Worm (Caenorhabditis elegans) whole organism, L1 larva: ENCODE measurements around the gene sax-7.
"Not testable (repeated sequence)": the region's sequence is repeated elsewhere in the genome, so short reads cannot be mapped to it uniquely, and the experiment has no call there.

Experiments used
- Y116A8C.19 ChIP-seq: sonication (generic microtip); optimal IDR thresholded peaks from 2 replicates; lab custom pipeline; 2016; ENCODE audit warnings: missing compliant biosample characterization, missing genetic modification characterization, borderline replicate concordance
- aha-1 ChIP-seq: fragments of 150-350 bp; optimal IDR thresholded peaks from 2 replicates; lab custom pipeline; 2014; ENCODE audit warnings: missing biosample characterization, missing genetic modification characterization
- alr-1 ChIP-seq: fragments of 200-800 bp; sonication (Bioruptor generic); optimal IDR thresholded peaks from 2 replicates; lab custom pipeline; 2018; ENCODE audit warnings: borderline replicate concordance, mild to moderate bottlenecking, missing genetic modification characterization, missing compliant biosample characterization
- ama-1 ChIP-seq: fragments of 150-350 bp; optimal IDR thresholded peaks from 2 replicates; lab custom pipeline; 2014
- ceh-8 ChIP-seq: fragments of 200-800 bp; sonication (Bioruptor generic); optimal IDR thresholded peaks from 2 replicates; lab custom pipeline; 2018; ENCODE audit warnings: mild to moderate bottlenecking, missing genetic modification characterization, moderate library complexity, missing compliant biosample characterization
- ces-1 ChIP-seq: fragments of 150-350 bp; optimal IDR thresholded peaks from 2 replicates; lab custom pipeline; 2014; ENCODE audit warnings: missing biosample characterization, missing genetic modification reagents, missing genetic modification characterization
- dsc-1 ChIP-seq: sonication (generic microtip); optimal IDR thresholded peaks from 2 replicates; lab custom pipeline; 2016; ENCODE audit warnings: mild to moderate bottlenecking, missing genetic modification characterization, missing compliant biosample characterization
- efl-3 ChIP-seq: fragments of 200-800 bp; sonication (Bioruptor generic); optimal IDR thresholded peaks from 2 replicates; lab custom pipeline; 2018; ENCODE audit warnings: mild to moderate bottlenecking, missing genetic modification characterization, missing compliant biosample characterization
- elt-2 ChIP-seq: sonication (generic microtip); optimal IDR thresholded peaks from 2 replicates; lab custom pipeline; 2016; ENCODE audit warnings: missing genetic modification characterization, mild to moderate bottlenecking, inconsistent platforms, missing compliant biosample characterization, missing genetic modification reagents
- ets-5 ChIP-seq: fragments of 200-800 bp; sonication (Bioruptor generic); IDR thresholded peaks from 2 replicates; pipeline ENCODE4 v1.3.6; 2022; ENCODE audit warnings: missing genetic modification characterization, missing compliant biosample characterization
- fos-1 ChIP-seq: fragments of 150-350 bp; optimal IDR thresholded peaks from 2 replicates; lab custom pipeline; 2014; ENCODE audit warnings: missing biosample characterization, missing genetic modification characterization
- hlh-17 ChIP-seq: fragments of 200-800 bp; sonication (Bioruptor generic); optimal IDR thresholded peaks from 2 replicates; lab custom pipeline; 2018; ENCODE audit warnings: missing genetic modification characterization, mild to moderate bottlenecking, missing compliant biosample characterization, moderate library complexity, borderline replicate concordance
- hlh-4 ChIP-seq: sonication (generic microtip); optimal IDR thresholded peaks from 2 replicates; lab custom pipeline; 2016; ENCODE audit warnings: mild to moderate bottlenecking, missing genetic modification characterization, missing compliant biosample characterization
- irx-1 ChIP-seq: sonication (generic microtip); optimal IDR thresholded peaks from 2 replicates; lab custom pipeline; 2016; ENCODE audit warnings: missing genetic modification characterization, missing compliant biosample characterization
- isw-1 ChIP-seq: fragments of 200-800 bp; sonication (Bioruptor generic); IDR thresholded peaks from 2 replicates; pipeline ENCODE4 v1.3.6; 2022; ENCODE audit warnings: missing genetic modification characterization, missing compliant biosample characterization
- lin-13 ChIP-seq: fragments of 150-350 bp; optimal IDR thresholded peaks from 2 replicates; lab custom pipeline; 2014; ENCODE audit warnings: missing biosample characterization, missing genetic modification reagents, missing genetic modification characterization
- lin-35 ChIP-seq, 2 experiments: fragments of 150-350 bp; optimal IDR thresholded peaks; 2 replicates each; lab custom pipeline; 2014; ENCODE audit warnings: missing biosample characterization in 2 of 2, missing genetic modification characterization in 2 of 2, missing genetic modification reagents in 2 of 2
- lir-3 ChIP-seq: sonication (generic microtip); optimal IDR thresholded peaks from 2 replicates; lab custom pipeline; 2016; ENCODE audit warnings: mild to moderate bottlenecking, missing genetic modification characterization, moderate library complexity, missing compliant biosample characterization; ENCODE audit not compliant: poor library complexity
- nhr-12 ChIP-seq: sonication (generic microtip); optimal IDR thresholded peaks from 2 replicates; lab custom pipeline; 2017; ENCODE audit warnings: missing biosample characterization, missing genetic modification characterization
- nhr-20 ChIP-seq: sonication (generic microtip); optimal IDR thresholded peaks from 2 replicates; lab custom pipeline; 2016; ENCODE audit warnings: mild to moderate bottlenecking, missing genetic modification characterization, missing compliant biosample characterization
- nhr-28 ChIP-seq: fragments of 150-350 bp; optimal IDR thresholded peaks from 2 replicates; lab custom pipeline; 2014; ENCODE audit warnings: missing biosample characterization, missing genetic modification characterization
- nhr-71 ChIP-seq: sonication (generic microtip); optimal IDR thresholded peaks from 2 replicates; lab custom pipeline; 2016; ENCODE audit warnings: mild to moderate bottlenecking, missing genetic modification characterization, moderate library complexity, missing compliant biosample characterization
- nhr-76 ChIP-seq: sonication (generic microtip); optimal IDR thresholded peaks from 2 replicates; lab custom pipeline; 2017; ENCODE audit warnings: missing biosample characterization, missing genetic modification characterization
- nhr-85 ChIP-seq: sonication (generic microtip); peaks from one replicate; lab custom pipeline; 2016; ENCODE audit warnings: missing genetic modification characterization, inconsistent platforms, missing compliant biosample characterization
- pag-3 ChIP-seq: sonication (generic microtip); optimal IDR thresholded peaks from 2 replicates; lab custom pipeline; 2017; ENCODE audit warnings: missing genetic modification characterization, mild to moderate bottlenecking, missing compliant biosample characterization, antibody characterized with exemption, borderline replicate concordance; ENCODE audit not compliant: insufficient read depth
- pax-3 ChIP-seq: fragments of 200-800 bp; sonication (Bioruptor generic); optimal IDR thresholded peaks from 2 replicates; lab custom pipeline; 2018; ENCODE audit warnings: mild to moderate bottlenecking, missing genetic modification characterization, moderate library complexity, missing compliant biosample characterization
- rnt-1 ChIP-seq: sonication (generic microtip); optimal IDR thresholded peaks from 2 replicates; lab custom pipeline; 2016; ENCODE audit warnings: mild to moderate bottlenecking, missing genetic modification characterization, moderate library complexity, missing compliant biosample characterization
- snpc-4 ChIP-seq: fragments of 150-350 bp; optimal IDR thresholded peaks from 2 replicates; lab custom pipeline; 2014; ENCODE audit warnings: missing biosample characterization, missing genetic modification characterization
- snu-23 ChIP-seq: sonication (generic microtip); optimal IDR thresholded peaks from 2 replicates; lab custom pipeline; 2016; ENCODE audit warnings: missing genetic modification characterization, missing compliant biosample characterization
- sup-37 ChIP-seq: fragments of 200-800 bp; sonication (Bioruptor generic); optimal IDR thresholded peaks from 2 replicates; lab custom pipeline; 2018; ENCODE audit warnings: mild to moderate bottlenecking, missing genetic modification characterization, missing compliant biosample characterization
- swsn-7 ChIP-seq: sonication (generic microtip); optimal IDR thresholded peaks from 2 replicates; lab custom pipeline; 2016; ENCODE audit warnings: missing genetic modification characterization, missing compliant biosample characterization
- tbx-2 ChIP-seq: sonication (generic microtip); optimal IDR thresholded peaks from 2 replicates; lab custom pipeline; 2016; ENCODE audit warnings: missing genetic modification characterization, missing compliant biosample characterization
- unc-62 ChIP-seq: fragments of 150-350 bp; optimal IDR thresholded peaks from 2 replicates; lab custom pipeline; 2014; ENCODE audit warnings: missing biosample characterization, missing genetic modification reagents, missing genetic modification characterization
- vab-15 ChIP-seq: sonication (generic microtip); optimal IDR thresholded peaks from 2 replicates; lab custom pipeline; 2017; ENCODE audit warnings: missing genotype, mild to moderate bottlenecking, missing genetic modification characterization, missing compliant biosample characterization
- zip-4 ChIP-seq: fragments of 200-800 bp; sonication (Bioruptor generic); optimal IDR thresholded peaks from 2 replicates; lab custom pipeline; 2018; ENCODE audit warnings: mild to moderate bottlenecking, missing genetic modification characterization, moderate library complexity, missing compliant biosample characterization
- ztf-11 ChIP-seq, 2 experiments: sonication (generic microtip); optimal IDR thresholded peaks; 2 replicates each; lab custom pipeline; 2016 to 2017; ENCODE audit warnings: missing genetic modification characterization in 2 of 2, missing biosample characterization in 1 of 2, missing compliant biosample characterization in 1 of 2

sax-7 gene

ce11 chrIV:8114535-8114934 lies 52.1 kb downstream of the sax-7 start:
- TF ChIP-seq pax-3 (tag; lab: Kevin White, UChicago) = no peak

ce11 chrIV:8115462-8115861 lies 53.0 kb downstream of the sax-7 start, which contains the start of gene irld-8:
TSS of gene irld-8 (plus strand) at chrIV:8115762.
- TF ChIP-seq zip-4 (GFP tag; lab: Kevin White, UChicago) (no peak), nhr-28 (tag; lab: Kevin White, UChicago) (no peak), vab-15 (tag; lab: Kevin White, UChicago) (no peak), elt-2 (tag; lab: Kevin White, UChicago) (no peak), tbx-2 (no peak), alr-1 (no peak), nhr-76 (tag; lab: Kevin White, UChicago) (no peak), snu-23 (no peak), isw-1 (GFP tag; lab: Robert Waterston, UW) (no peak), ets-5 (no peak), snpc-4 (tag; lab: Kevin White, UChicago) (no peak), nhr-85 (tag; lab: Kevin White, UChicago) (no peak), ces-1 (no peak), fos-1 (tag; lab: Kevin White, UChicago) (no peak), efl-3 (GFP tag; lab: Kevin White, UChicago) (no peak), unc-62 (GFP tag; lab: Kevin White, UChicago) (no peak), hlh-4 (tag; lab: Kevin White, UChicago) (no peak), ama-1 (lab: Kevin White, UChicago) (no peak), irx-1 (no peak), ztf-11 (tag; optimal IDR thresholded peaks at IDR 0.05; lab: Kevin White, UChicago) (no peak)

- TF ChIP-seq ceh-8 (GFP tag; lab: Kevin White, UChicago) = no peak
- TF ChIP-seq nhr-76 (tag; lab: Kevin White, UChicago) = no peak
- no peak for TF ChIP-seq pag-3 (tag; lab: Kevin White, UChicago)
- no peak for TF ChIP-seq lin-35 (GFP tag; optimal IDR thresholded peaks at IDR 0.05; lab: Kevin White, UChicago)
- no peak for TF ChIP-seq rnt-1
- TF ChIP-seq lir-3 = no peak
- TF ChIP-seq swsn-7 (tag; lab: Kevin White, UChicago) = no peak
- no peak for TF ChIP-seq nhr-20 (tag; lab: Kevin White, UChicago)
- TF ChIP-seq dsc-1 (tag; lab: Kevin White, UChicago) = no peak
- TF ChIP-seq lin-13 = no peak
- no peak for TF ChIP-seq ces-1
- TF ChIP-seq hlh-17 = no peak
- TF ChIP-seq nhr-12 (tag; lab: Kevin White, UChicago) = no peak
- no peak for TF ChIP-seq Y116A8C.19 (tag; lab: Kevin White, UChicago)
- no peak for TF ChIP-seq vab-15 (tag; lab: Kevin White, UChicago)
- no peak for TF ChIP-seq nhr-71 (tag; lab: Kevin White, UChicago)
- no peak for TF ChIP-seq aha-1
- TF ChIP-seq irx-1 = no peak
- no peak for TF ChIP-seq elt-2 (tag; lab: Kevin White, UChicago)
These were observed 56.3 kb downstream of the sax-7 start, which contains the start of gene F42G8.8 for ce11 chrIV:8118790-8119189. TSS of gene F42G8.8 (plus strand) at chrIV:8119090.

- not testable (repeated sequence) for TF ChIP-seq alr-1; sup-37 (GFP tag; lab: Kevin White, UChicago); nhr-12 (tag; lab: Kevin White, UChicago)
These were observed 59.9 kb downstream of the sax-7 start, which contains the start of gene erp-44.3 for ce11 chrIV:8122349-8122748. TSS of gene erp-44.3 (plus strand) at chrIV:8122649.
